Worm (Caenorhabditis elegans): Measurements from ENCODE around the gene srj-29.

srj-29 gene

ce11 chrV:16047052-16047451, 28.4 kb upstream of the srj-29 start (continued):
- TF ChIP-seq nhr-47 (tag; optimal IDR thresholded peaks at IDR 0.05) = no peak

ce11 chrV:16047508-16047907, 28.0 kb upstream of the srj-29 start, which contains the start of gene str-198:
str-198 (plus strand) TSS chrV:16047808.
- TF ChIP-seq egl-13 (tag; optimal IDR thresholded peaks at IDR 0.05) (no peak), dsc-1 (tag; optimal IDR thresholded peaks at IDR 0.05) (no peak), elt-3 (tag; optimal IDR thresholded peaks at IDR 0.05) (no peak), nhr-76 (tag; optimal IDR thresholded peaks at IDR 0.05) (no peak), alr-1 (tag; optimal IDR thresholded peaks at IDR 0.05; ENCODE audit: borderline replicate concordance) (no peak), lin-14 (GFP tag; optimal IDR thresholded peaks at IDR 0.05) (no peak), irx-1 (tag; optimal IDR thresholded peaks at IDR 0.05) (no peak), xbp-1 (tag; optimal IDR thresholded peaks at IDR 0.05) (no peak), sox-4 (tag; optimal IDR thresholded peaks at IDR 0.05) (no peak), sptf-1 (tag; optimal IDR thresholded peaks at IDR 0.05) (no peak), fkh-4 (tag; optimal IDR thresholded peaks at IDR 0.05; ENCODE audit: borderline replicate concordance) (no peak)

- TF ChIP-seq nhr-237 (tag; optimal IDR thresholded peaks at IDR 0.05) = no peak
- no peak for TF ChIP-seq lir-3 (tag; optimal IDR thresholded peaks at IDR 0.05; ENCODE audit: poor library complexity)
- no peak for TF ChIP-seq elt-2 (tag; optimal IDR thresholded peaks at IDR 0.05)
- TF ChIP-seq irx-1 (tag; optimal IDR thresholded peaks at IDR 0.05) = no peak
- no peak for TF ChIP-seq fkh-4 (tag; optimal IDR thresholded peaks at IDR 0.05; ENCODE audit: borderline replicate concordance)
These were observed 26.3 kb upstream of the srj-29 start, which contains the start of gene best-12 for ce11 chrV:16049177-16049576. best-12 (plus strand) TSS chrV:16049477.

ce11 chrV:16053373-16053772, 22.1 kb upstream of the srj-29 start, which contains the start of gene F14H3.3:
F14H3.3 (minus strand) TSS chrV:16053473.
- TF ChIP-seq Y116A8C.19 (tag; optimal IDR thresholded peaks at IDR 0.05; ENCODE audit: borderline replicate concordance) (no peak), unc-86 (tag; optimal IDR thresholded peaks at IDR 0.05) (no peak), dpl-1 (GFP tag; optimal IDR thresholded peaks at IDR 0.05) (no peak), unc-62 (GFP tag; optimal IDR thresholded peaks at IDR 0.05) (no peak), egl-27 (tag; optimal IDR thresholded peaks at IDR 0.05) (no peak), lin-39 (tag; optimal IDR thresholded peaks at IDR 0.05) (no peak), aly-2 (tag; optimal IDR thresholded peaks at IDR 0.05) (no peak), zip-4 (GFP tag; optimal IDR thresholded peaks at IDR 0.05) (no peak), C04F5.9 (tag; optimal IDR thresholded peaks at IDR 0.05) (no peak), nhr-237 (tag; optimal IDR thresholded peaks at IDR 0.05) (no peak), pqm-1 (tag; optimal IDR thresholded peaks at IDR 0.05) (no peak), fkh-4 (tag; optimal IDR thresholded peaks at IDR 0.05; ENCODE audit: borderline replicate concordance) (no peak), ama-1 (optimal IDR thresholded peaks at IDR 0.05) (no peak), nhr-76 (tag; optimal IDR thresholded peaks at IDR 0.05) (no peak), C16A3.4 (tag; optimal IDR thresholded peaks at IDR 0.05) (no peak), nhr-28 (tag; optimal IDR thresholded peaks at IDR 0.05) (no peak), nhr-47 (tag; optimal IDR thresholded peaks at IDR 0.05) (no peak), lin-15B (tag; optimal IDR thresholded peaks at IDR 0.05) (no peak)

- no peak for TF ChIP-seq lin-35 (GFP tag; optimal IDR thresholded peaks at IDR 0.05)
- no peak for TF ChIP-seq unc-130 (tag; optimal IDR thresholded peaks at IDR 0.05)
- TF ChIP-seq rnt-1 (tag; optimal IDR thresholded peaks at IDR 0.05) = no peak
- no peak for TF ChIP-seq xbp-1 (tag; optimal IDR thresholded peaks at IDR 0.05)
- no peak for TF ChIP-seq mep-1 (tag; optimal IDR thresholded peaks at IDR 0.05)
- no peak for TF ChIP-seq sptf-1 (tag; optimal IDR thresholded peaks at IDR 0.05)
- no peak for TF ChIP-seq ceh-63 (GFP tag; optimal IDR thresholded peaks at IDR 0.05)
- TF ChIP-seq snpc-4 (tag; optimal IDR thresholded peaks at IDR 0.05) = no peak
- TF ChIP-seq lin-15B (tag; optimal IDR thresholded peaks at IDR 0.05) = no peak
- no peak for TF ChIP-seq blmp-1 (tag; optimal IDR thresholded peaks at IDR 0.05)
- no peak for TF ChIP-seq egl-13 (tag; optimal IDR thresholded peaks at IDR 0.05)
- TF ChIP-seq nhr-19 (GFP tag; conservative IDR thresholded peaks at IDR 0.05) = no peak
- TF ChIP-seq zag-1 (tag; optimal IDR thresholded peaks at IDR 0.05) = no peak
- no peak for TF ChIP-seq nhr-84 (tag; optimal IDR thresholded peaks at IDR 0.05)
- TF ChIP-seq fkh-10 (GFP tag; optimal IDR thresholded peaks at IDR 0.05) = no peak
- TF ChIP-seq elt-3 (tag; optimal IDR thresholded peaks at IDR 0.05) = no peak
- no peak for TF ChIP-seq egl-27 (tag; optimal IDR thresholded peaks at IDR 0.05)
These were observed 20.4 kb upstream of the srj-29 start, which contains the start of gene F14H3.4 for ce11 chrV:16055031-16055430. F14H3.4 (minus strand) TSS chrV:16055072.

Data from whole organism, L1 larva.